Worm (Caenorhabditis elegans) whole organism, L2 larva: Measurements from ENCODE around the gene lido-16.

Experiments used
- R02D3.7 ChIP-seq: fragments of 150-350 bp; optimal IDR thresholded peaks from 2 replicates; lab custom pipeline; 2014; ENCODE audit warnings: missing biosample characterization, missing genetic modification characterization
- ama-1 ChIP-seq: fragments of 150-350 bp; optimal IDR thresholded peaks from 2 replicates; lab custom pipeline; 2018; ENCODE audit warnings: inconsistent platforms
- lsy-2 ChIP-seq, 2 experiments: fragments of 150-350 bp in 1 of 2; sonication (generic microtip) in 1 of 2; optimal IDR thresholded peaks; 2 replicates each; lab custom pipeline; 2014 to 2017; ENCODE audit warnings: missing biosample characterization in 2 of 2, missing genetic modification characterization in 2 of 2
- nhr-129 ChIP-seq: fragments of 150-350 bp; optimal IDR thresholded peaks from 2 replicates; lab custom pipeline; 2014; ENCODE audit warnings: missing biosample characterization, missing genetic modification characterization
- skn-1 ChIP-seq: sonication (generic microtip); optimal IDR thresholded peaks from 2 replicates; lab custom pipeline; 2017; ENCODE audit warnings: missing biosample characterization, missing genetic modification characterization
- snpc-4 ChIP-seq: fragments of 150-350 bp; optimal IDR thresholded peaks from 2 replicates; lab custom pipeline; 2014; ENCODE audit warnings: missing biosample characterization, missing genetic modification characterization
- zag-1 ChIP-seq: fragments of 150-350 bp; optimal IDR thresholded peaks from 2 replicates; lab custom pipeline; 2014; ENCODE audit warnings: missing biosample characterization, missing genetic modification characterization

- no peak for TF ChIP-seq R02D3.7 (tag; lab: Kevin White, UChicago)
- peak in 1 of 2 experiments; percentile 68 for TF ChIP-seq lsy-2 (tag; optimal IDR thresholded peaks at IDR 0.05; lab: Kevin White, UChicago)
- TF ChIP-seq nhr-129 (tag; lab: Kevin White, UChicago) = peak; percentile 82
- peak; percentile 94 for TF ChIP-seq snpc-4 (tag; lab: Kevin White, UChicago)
- no peak for TF ChIP-seq skn-1 (tag; lab: Kevin White, UChicago)
- TF ChIP-seq zag-1 (tag; lab: Kevin White, UChicago) = peak; percentile 40
- peak; percentile 23 for TF ChIP-seq ama-1
Measured at ce11 chrII:6491817-6492452, 7.2 kb upstream of the lido-16 start, which contains the start of the genes T28D9.11 and T28D9.1.
